Worm (Caenorhabditis elegans) whole organism, L1 larva: Measurements from ENCODE around the gene F08G12.11.

ENCODE experiments used
- ceh-82 ChIP-seq, 3 experiments: fragments of 150-350 bp in 1 of 3; sonication (generic microtip) in 2 of 3; optimal IDR thresholded peaks; 2 replicates each; lab custom pipeline; 2014 to 2017; ENCODE audit warnings: missing biosample characterization in 3 of 3, missing genetic modification characterization in 3 of 3
- ces-1 ChIP-seq: fragments of 150-350 bp; optimal IDR thresholded peaks from 2 replicates; lab custom pipeline; 2014; ENCODE audit warnings: missing biosample characterization, missing genetic modification reagents, missing genetic modification characterization
- dpl-1 ChIP-seq, 3 experiments: fragments of 150-350 bp in 2 of 3; sonication (generic microtip) in 1 of 3; optimal IDR thresholded peaks; 2 replicates each; lab custom pipeline; 2014 to 2017; ENCODE audit warnings: missing biosample characterization in 3 of 3, missing genetic modification characterization in 3 of 3, missing genetic modification reagents in 3 of 3
- elt-2 ChIP-seq: sonication (generic microtip); optimal IDR thresholded peaks from 2 replicates; lab custom pipeline; 2016; ENCODE audit warnings: missing genetic modification characterization, mild to moderate bottlenecking, inconsistent platforms, missing compliant biosample characterization, missing genetic modification reagents
- hlh-4 ChIP-seq: sonication (generic microtip); optimal IDR thresholded peaks from 2 replicates; lab custom pipeline; 2016; ENCODE audit warnings: mild to moderate bottlenecking, missing genetic modification characterization, missing compliant biosample characterization
- nhr-20 ChIP-seq: sonication (generic microtip); optimal IDR thresholded peaks from 2 replicates; lab custom pipeline; 2016; ENCODE audit warnings: mild to moderate bottlenecking, missing genetic modification characterization, missing compliant biosample characterization
- skn-1 ChIP-seq: fragments of 150-350 bp; optimal IDR thresholded peaks from 2 replicates; lab custom pipeline; 2014; ENCODE audit warnings: missing biosample characterization, missing genetic modification characterization
- snpc-4 ChIP-seq: fragments of 150-350 bp; optimal IDR thresholded peaks from 2 replicates; lab custom pipeline; 2014; ENCODE audit warnings: missing biosample characterization, missing genetic modification characterization
- sox-4 ChIP-seq: sonication (generic microtip); optimal IDR thresholded peaks from 2 replicates; lab custom pipeline; 2016; ENCODE audit warnings: missing genetic modification characterization, missing compliant biosample characterization
- unc-62 ChIP-seq: fragments of 150-350 bp; optimal IDR thresholded peaks from 2 replicates; lab custom pipeline; 2014; ENCODE audit warnings: missing biosample characterization, missing genetic modification reagents, missing genetic modification characterization
- unc-86 ChIP-seq: sonication (generic microtip); optimal IDR thresholded peaks from 2 replicates; lab custom pipeline; 2016; ENCODE audit warnings: missing genetic modification characterization, missing compliant biosample characterization
- zag-1 ChIP-seq: fragments of 150-350 bp; optimal IDR thresholded peaks from 2 replicates; lab custom pipeline; 2014; ENCODE audit warnings: missing biosample characterization, missing genetic modification characterization

DNA sequence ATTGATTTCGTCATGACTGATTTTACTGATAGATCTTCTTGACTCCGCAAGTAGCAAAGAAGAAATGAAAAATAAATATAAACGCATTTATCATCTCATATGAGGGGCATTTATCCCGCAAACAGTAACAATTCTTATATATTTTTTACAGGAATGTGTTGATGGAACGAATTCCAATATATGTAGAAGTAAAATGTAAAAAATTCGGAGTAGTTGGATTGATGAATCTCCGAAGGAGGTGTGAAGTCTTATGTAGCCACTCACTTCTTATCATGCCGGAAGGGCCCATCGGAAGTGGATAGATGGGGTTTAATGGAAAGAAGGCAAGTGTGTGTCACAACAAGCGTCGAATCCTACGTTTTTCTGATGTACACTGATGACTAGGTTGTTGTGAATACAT, 22.4 kb upstream of the F08G12.11 start, which contains the start of gene gcy-9:
- no peak for TF ChIP-seq skn-1 (tag; lab: Kevin White, UChicago)
- TF ChIP-seq nhr-20 (tag; lab: Kevin White, UChicago), result no peak
- TF ChIP-seq sox-4, result no peak
- no peak for TF ChIP-seq unc-62
- TF ChIP-seq zag-1, result no peak
- no peak for TF ChIP-seq ceh-82 (tag; optimal IDR thresholded peaks at IDR 0.05; lab: Kevin White, UChicago)
- TF ChIP-seq elt-2 (tag; lab: Kevin White, UChicago), result no peak
- TF ChIP-seq snpc-4, result no peak
- no peak for TF ChIP-seq dpl-1 (GFP tag; optimal IDR thresholded peaks at IDR 0.05; lab: Kevin White, UChicago)
- TF ChIP-seq unc-86 (tag; lab: Kevin White, UChicago), result no peak
- TF ChIP-seq hlh-4 (tag; lab: Kevin White, UChicago), result no peak
- no peak for TF ChIP-seq ces-1 (GFP tag; lab: Kevin White, UChicago)
